Worm (Caenorhabditis elegans) whole organism, L1 larva: ENCODE data around the gene F52H2.15.

Experiments used
- ces-1 ChIP-seq: fragments of 150-350 bp; optimal IDR thresholded peaks from 2 replicates; lab custom pipeline; 2014; ENCODE audit warnings: missing biosample characterization, missing genetic modification reagents, missing genetic modification characterization
- mef-2 ChIP-seq: fragments of 150-350 bp; optimal IDR thresholded peaks from 2 replicates; lab custom pipeline; 2014; ENCODE audit warnings: missing biosample characterization, missing genetic modification characterization
- nhr-11 ChIP-seq: fragments of 150-350 bp; optimal IDR thresholded peaks from 2 replicates; lab custom pipeline; 2014; ENCODE audit warnings: missing biosample characterization, missing genetic modification characterization
- ztf-11 ChIP-seq, 2 experiments: sonication (generic microtip); optimal IDR thresholded peaks; 2 replicates each; lab custom pipeline; 2016 to 2017; ENCODE audit warnings: missing genetic modification characterization in 2 of 2, missing biosample characterization in 1 of 2, missing compliant biosample characterization in 1 of 2

DNA sequence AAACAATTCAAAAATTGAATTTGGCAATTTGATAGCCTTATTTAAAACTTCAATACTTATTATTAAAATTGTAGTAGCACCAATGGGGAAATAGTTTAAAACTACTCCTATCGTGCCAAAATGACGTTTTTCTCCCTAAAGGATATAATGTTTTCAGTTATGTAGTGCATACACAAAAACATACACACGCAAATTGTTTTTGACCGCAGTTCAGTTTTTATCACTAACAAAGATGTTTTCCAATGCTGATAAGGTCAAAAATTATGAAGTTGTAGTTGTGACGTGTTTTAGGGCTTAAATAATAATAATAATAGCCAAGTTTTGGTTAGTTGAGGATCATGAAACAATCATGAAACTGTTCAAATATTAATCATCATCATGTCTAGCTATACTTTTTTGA is 24.9 kb downstream of the F52H2.15 start:
- TF ChIP-seq nhr-11 (no peak), ztf-11 (tag; optimal IDR thresholded peaks at IDR 0.05; lab: Kevin White, UChicago) (no peak), ces-1 (GFP tag; lab: Kevin White, UChicago) (no peak), mef-2 (no peak)
